Worm (Caenorhabditis elegans): Measurements from ENCODE around the gene daf-11.

daf-11 gene

DNA sequence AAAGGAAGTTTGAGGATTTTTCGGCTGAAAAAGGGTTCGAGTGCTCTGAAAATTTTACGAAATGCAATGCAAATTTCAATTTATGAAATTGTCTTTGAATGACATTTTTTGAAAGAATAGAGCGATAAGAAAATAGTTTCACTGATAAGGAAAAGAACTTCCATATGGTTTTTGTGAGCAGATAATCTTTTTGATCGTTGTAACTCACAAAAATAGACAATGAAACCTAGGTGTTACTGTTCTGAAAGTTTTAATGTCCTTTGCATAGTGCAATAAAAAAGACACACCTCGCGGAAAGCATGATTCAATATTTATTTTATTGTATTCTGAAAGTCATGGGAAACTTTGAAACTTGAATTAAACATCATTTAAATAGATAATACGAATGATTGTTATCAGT, 8.9 kb downstream of the daf-11 start:
- TF ChIP-seq elt-2 (tag; optimal IDR thresholded peaks at IDR 0.05) (peak; percentile 78), fkh-10 (GFP tag; optimal IDR thresholded peaks at IDR 0.05) (no peak), pqm-1 (tag; optimal IDR thresholded peaks at IDR 0.05) (peak; percentile 71), nhr-28 (tag; optimal IDR thresholded peaks at IDR 0.05) (no peak)

DNA sequence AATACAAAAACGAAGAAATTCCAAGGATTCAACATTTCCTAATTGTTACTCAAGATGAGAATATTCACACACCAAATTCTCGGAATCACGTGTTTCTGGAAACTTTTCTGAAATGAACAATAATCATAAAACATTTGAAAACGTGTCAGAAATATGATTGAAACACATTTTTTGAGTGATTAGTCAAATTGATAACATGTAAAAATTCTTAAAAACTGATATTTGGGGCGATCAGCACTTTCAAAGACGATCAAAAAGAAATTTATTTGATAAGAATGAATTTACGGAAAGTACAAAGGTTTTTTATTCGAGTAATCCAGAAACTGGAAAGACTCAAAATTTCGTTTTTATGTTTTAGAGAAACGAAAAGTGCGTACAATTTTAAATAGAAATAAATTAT, 10.1 kb downstream of the daf-11 start, which contains the start of gene tre-3:
TSS of gene tre-3 (minus strand) at position 107 of the 400 bp plus-strand sequence.
- TF ChIP-seq unc-39 (tag; optimal IDR thresholded peaks at IDR 0.05) (no peak), pqm-1 (tag; optimal IDR thresholded peaks at IDR 0.05) (peak; percentile 53), elt-2 (tag; optimal IDR thresholded peaks at IDR 0.05) (peak; percentile 59)

DNA sequence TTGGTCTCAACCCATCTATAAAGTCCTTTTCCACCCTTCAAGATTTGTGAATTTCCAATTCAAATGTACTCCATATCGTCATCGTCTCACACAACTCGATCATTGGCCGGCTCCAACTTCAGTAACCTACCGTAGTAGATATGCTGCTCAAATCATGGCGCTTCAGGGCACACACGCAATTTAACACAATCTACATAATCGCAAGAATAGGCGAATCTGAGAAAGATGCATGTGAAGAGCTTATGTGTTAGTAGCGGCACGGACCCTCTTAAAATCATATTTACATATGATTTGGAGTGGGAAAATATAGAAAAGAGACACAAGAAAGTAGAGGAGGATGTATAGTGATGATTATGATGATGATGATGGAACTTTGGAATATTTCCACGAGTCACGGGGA, 14.1 kb downstream of the daf-11 start:
- TF ChIP-seq sea-2 (GFP tag; optimal IDR thresholded peaks at IDR 0.05) (no peak), unc-62 (GFP tag; optimal IDR thresholded peaks at IDR 0.05) (no peak), fos-1 (tag; optimal IDR thresholded peaks at IDR 0.05) (no peak), snpc-4 (tag; optimal IDR thresholded peaks at IDR 0.05) (no peak), nhr-67 (tag; optimal IDR thresholded peaks at IDR 0.05) (no peak), aly-2 (tag; optimal IDR thresholded peaks at IDR 0.05) (no peak), elt-3 (tag; optimal IDR thresholded peaks at IDR 0.05) (no peak), ceh-16 (tag; optimal IDR thresholded peaks at IDR 0.05) (no peak), eor-1 (tag; optimal IDR thresholded peaks at IDR 0.05) (no peak), lin-39 (tag; optimal IDR thresholded peaks at IDR 0.05) (no peak), nhr-28 (tag; optimal IDR thresholded peaks at IDR 0.05) (no peak)

DNA sequence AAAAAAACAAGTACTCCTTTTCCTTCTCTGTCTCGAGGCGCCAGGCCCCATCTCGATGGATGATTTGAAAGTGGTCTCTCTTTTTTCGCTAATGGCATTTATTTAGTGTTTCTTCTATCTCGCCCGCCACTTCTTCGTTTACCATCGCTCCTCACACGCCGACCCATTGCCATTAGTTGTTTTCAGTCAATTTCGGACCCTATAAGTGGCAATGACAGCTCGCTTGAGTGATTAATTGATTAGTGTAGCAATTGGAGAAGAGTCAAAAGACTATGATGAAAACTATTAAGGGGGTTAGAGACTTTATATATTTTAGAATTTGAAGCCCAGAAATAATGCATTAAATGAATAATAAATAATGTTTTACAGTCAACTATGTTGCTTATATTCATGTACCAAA, 19.5 kb downstream of the daf-11 start:
- no peak for TF ChIP-seq elt-3 (tag; optimal IDR thresholded peaks at IDR 0.05)
- no peak for TF ChIP-seq nhr-76 (tag; optimal IDR thresholded peaks at IDR 0.05)
- TF ChIP-seq snpc-4 (tag; optimal IDR thresholded peaks at IDR 0.05) = no peak
- no peak for TF ChIP-seq nfya-1 (tag; optimal IDR thresholded peaks at IDR 0.05; ENCODE audit: insufficient read depth)
- no peak for TF ChIP-seq mdl-1 (tag; optimal IDR thresholded peaks at IDR 0.05)
- TF ChIP-seq ceh-16 (tag; optimal IDR thresholded peaks at IDR 0.05) = no peak
- TF ChIP-seq nhr-43 (tag; optimal IDR thresholded peaks at IDR 0.05; ENCODE audit: poor library complexity, severe bottlenecking) = no peak
- no peak for TF ChIP-seq aly-2 (tag; optimal IDR thresholded peaks at IDR 0.05)
- no peak for TF ChIP-seq zag-1 (tag; optimal IDR thresholded peaks at IDR 0.05)
- TF ChIP-seq ceh-28 (tag; optimal IDR thresholded peaks at IDR 0.05) = no peak
- TF ChIP-seq pha-4 (tag; optimal IDR thresholded peaks at IDR 0.05) = no peak
- TF ChIP-seq tbx-2 (tag; optimal IDR thresholded peaks at IDR 0.05) = no peak
- no peak for TF ChIP-seq fos-1 (tag; optimal IDR thresholded peaks at IDR 0.05)
- no peak for TF ChIP-seq sea-2 (GFP tag; optimal IDR thresholded peaks at IDR 0.05)
- no peak for TF ChIP-seq fkh-2 (tag; optimal IDR thresholded peaks at IDR 0.05)

DNA sequence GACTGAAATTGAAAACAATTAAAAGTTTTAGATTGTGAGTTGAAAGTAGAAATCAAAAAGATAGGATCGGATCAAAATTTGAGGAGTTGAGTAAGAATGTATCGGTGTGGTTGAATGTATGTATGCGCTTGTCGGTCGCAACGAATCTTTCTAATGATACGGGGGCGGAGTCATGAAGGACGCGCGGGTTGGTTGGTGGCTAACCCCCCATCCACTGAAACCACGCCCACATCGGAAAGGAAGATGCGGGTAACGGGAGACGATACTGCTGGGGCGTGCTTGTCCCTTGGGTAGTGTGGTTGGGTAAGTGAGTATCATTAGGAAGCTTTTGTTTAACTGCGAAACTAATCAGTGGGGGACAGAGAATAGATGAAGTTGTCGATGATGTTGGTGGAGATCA, 20.5 kb downstream of the daf-11 start, which contains the start of gene ceh-32:
TSS of gene ceh-32 (minus strand) at position 2 of the 400 bp plus-strand sequence.
- TF ChIP-seq nfya-1 (tag; optimal IDR thresholded peaks at IDR 0.05; ENCODE audit: insufficient read depth) = peak; percentile 81
- no peak for TF ChIP-seq elt-1 (tag; optimal IDR thresholded peaks at IDR 0.05)

DNA sequence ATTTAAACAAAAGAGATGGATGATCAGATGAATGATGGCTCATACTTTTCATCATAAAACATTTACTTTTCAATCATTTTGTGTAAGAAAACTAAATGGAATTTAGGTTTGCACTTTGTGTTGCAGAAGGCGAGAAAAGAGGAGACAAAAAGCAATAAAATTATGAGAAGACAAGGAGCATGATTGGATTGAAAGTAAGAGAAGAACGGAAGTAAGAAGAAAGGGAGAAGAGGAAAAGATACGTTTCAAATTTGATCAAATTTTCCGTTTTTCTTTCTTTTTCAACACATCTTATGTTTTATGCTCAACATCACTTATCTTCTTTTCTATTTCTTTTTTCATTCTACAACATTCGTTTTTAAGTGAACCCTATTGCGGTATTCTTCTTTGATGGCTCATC, 21.2 kb downstream of the daf-11 start:
- TF ChIP-seq fkh-10 (GFP tag; optimal IDR thresholded peaks at IDR 0.05) = peak; percentile 86
- no peak for TF ChIP-seq egl-27 (tag; optimal IDR thresholded peaks at IDR 0.05)
- TF ChIP-seq ztf-4 (tag; optimal IDR thresholded peaks at IDR 0.05) = no peak
- no peak for TF ChIP-seq ceh-28 (tag; optimal IDR thresholded peaks at IDR 0.05)
- TF ChIP-seq nhr-43 (tag; optimal IDR thresholded peaks at IDR 0.05; ENCODE audit: poor library complexity, severe bottlenecking) = no peak
- no peak for TF ChIP-seq ceh-16 (tag; optimal IDR thresholded peaks at IDR 0.05)

DNA sequence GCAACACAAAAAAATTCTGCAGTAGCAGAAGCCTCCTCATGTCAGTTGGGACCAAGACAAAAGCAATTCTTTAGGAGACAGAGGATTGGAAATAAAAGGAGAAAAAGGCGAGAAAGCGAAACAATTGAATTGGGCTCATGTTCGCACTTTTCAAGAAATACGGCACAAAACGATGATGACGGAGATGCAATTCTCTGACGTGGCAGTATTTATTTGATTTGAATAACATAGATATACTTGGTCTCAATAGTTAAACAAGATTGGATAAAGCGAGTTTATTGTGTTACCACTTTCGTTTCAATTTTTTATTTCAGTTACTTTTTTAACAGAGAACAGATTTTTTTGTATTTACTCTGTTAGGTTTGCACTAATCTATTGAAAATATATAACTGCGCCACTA, 28.4 kb downstream of the daf-11 start:
- TF ChIP-seq ZK546.5 (tag; optimal IDR thresholded peaks at IDR 0.05) (no peak), fkh-10 (GFP tag; optimal IDR thresholded peaks at IDR 0.05) (peak; percentile 84)
